In the genomic region with DNA sequence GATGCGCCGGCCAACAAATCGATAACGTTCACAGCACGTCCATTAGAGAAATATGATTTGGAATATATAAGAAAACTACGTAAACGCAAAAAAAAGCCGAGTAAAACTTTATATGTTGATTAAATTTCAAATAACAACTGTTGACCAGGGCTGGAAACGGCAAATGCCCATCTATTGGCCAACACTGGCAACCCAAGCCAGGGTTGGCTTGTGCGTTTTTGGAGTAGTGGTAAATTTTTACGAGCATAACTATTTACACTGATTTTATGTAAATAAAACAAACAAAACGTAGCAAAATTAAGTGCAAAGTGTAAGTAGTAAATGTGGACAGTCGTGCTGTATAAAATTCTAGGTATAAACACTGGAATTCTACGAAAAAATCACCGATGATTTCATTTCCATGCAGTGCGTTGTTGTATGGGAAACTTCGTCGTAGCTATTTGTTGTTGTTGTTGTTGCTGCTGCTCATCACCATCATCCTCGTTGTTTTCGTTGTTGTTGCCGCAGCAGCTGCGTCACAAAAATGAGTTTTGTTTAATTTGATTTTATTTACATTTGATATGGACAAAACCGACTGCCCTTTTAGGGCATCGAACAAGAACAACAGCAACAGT, we compare ENCODE assay signal across 1 fruit fly cellular context.
TF ChIP-seq lines count a peak whose summit lies in the region.

Gene nudE, plus strand, starts transcription at position 196 of the 614 bp plus-strand sequence.

TF ChIP-seq in whole organism, embryonic, 481 proteins besides CTCF, POLR2A, EP300 and RAD21 (continued from another document):
- TF ChIP-seq HmgZ (tag; optimal IDR thresholded peaks at IDR 0.05; lab: Kevin White, UChicago) (peak; percentile 10), CG11504 (tag; optimal IDR thresholded peaks at IDR 0.05; lab: Kevin White, UChicago) (peak; percentile 39), Max (GFP tag; optimal IDR thresholded peaks at IDR 0.05; lab: Kevin White, UChicago) (peak; percentile 54), pros (GFP tag; optimal IDR thresholded peaks at IDR 0.05; lab: Kevin White, UChicago) (no peak), unpg (GFP tag; optimal IDR thresholded peaks at IDR 0.05; lab: Kevin White, UChicago) (peak; percentile 37), Hsf (GFP tag; optimal IDR thresholded peaks at IDR 0.05; lab: Kevin White, UChicago) (peak; percentile 19), CG17612 (GFP tag; IDR thresholded peaks at IDR 0.05; lab: Robert Waterston, UW) (no peak), Dp (GFP tag; optimal IDR thresholded peaks at IDR 0.05; lab: Kevin White, UChicago) (peak; percentile 51)
